Worm (Caenorhabditis elegans) whole organism, L2 larva: ENCODE data around the gene F36H5.13.

Experiments
- ama-1 ChIP-seq: fragments of 150-350 bp; optimal IDR thresholded peaks from 2 replicates; lab custom pipeline; 2018; ENCODE audit warnings: inconsistent platforms
- fos-1 ChIP-seq: fragments of 150-350 bp; optimal IDR thresholded peaks from 2 replicates; lab custom pipeline; 2014; ENCODE audit warnings: missing biosample characterization, missing genetic modification characterization
- lsy-2 ChIP-seq, 2 experiments: fragments of 150-350 bp in 1 of 2; sonication (generic microtip) in 1 of 2; optimal IDR thresholded peaks; 2 replicates each; lab custom pipeline; 2014 to 2017; ENCODE audit warnings: missing biosample characterization in 2 of 2, missing genetic modification characterization in 2 of 2
- mdl-1 ChIP-seq, 2 experiments: fragments of 150-350 bp in 1 of 2; sonication (generic microtip) in 1 of 2; optimal IDR thresholded peaks; 2 replicates each; lab custom pipeline; 2017; ENCODE audit warnings: missing biosample characterization in 2 of 2, missing genetic modification characterization in 2 of 2

ce11 chrII:1771785-1772184, 21.5 kb upstream of the F36H5.13 start, which contains the start of gene math-3:
- no peak for TF ChIP-seq ama-1 (lab: Kevin White, UChicago)
- no peak for TF ChIP-seq fos-1 (tag; lab: Kevin White, UChicago)
- no peak for TF ChIP-seq lsy-2 (tag; optimal IDR thresholded peaks at IDR 0.05; lab: Kevin White, UChicago)
- no peak for TF ChIP-seq mdl-1 (tag; optimal IDR thresholded peaks at IDR 0.05; lab: Kevin White, UChicago)
